Fruit fly (Drosophila melanogaster): ENCODE results near the gene AdoR.

The AdoR gene

dm6 chr3R:30191462-30191874 is 42.1 kb upstream of the AdoR start (continued):
- TF ChIP-seq CG3163 (GFP tag; optimal IDR thresholded peaks at IDR 0.05) (no peak), CG17328 (GFP tag; IDR thresholded peaks at IDR 0.05) (no peak), Spps (tag; optimal IDR thresholded peaks at IDR 0.05) (no peak), CG8089 (GFP tag; optimal IDR thresholded peaks at IDR 0.05) (peak; percentile 16), org-1 (GFP tag; optimal IDR thresholded peaks at IDR 0.05) (peak; percentile 55), psq (GFP tag; optimal IDR thresholded peaks at IDR 0.05) (no peak), CG9609 (GFP tag; optimal IDR thresholded peaks at IDR 0.05) (peak; percentile 48), phol (tag; optimal IDR thresholded peaks at IDR 0.05) (peak; percentile 29), CG9876 (GFP tag; optimal IDR thresholded peaks at IDR 0.05) (no peak), Hsf (GFP tag; optimal IDR thresholded peaks at IDR 0.05) (peak; percentile 31), scrt (GFP tag; optimal IDR thresholded peaks at IDR 0.05) (no peak), Doc3 (GFP tag; IDR thresholded peaks at IDR 0.05; ENCODE audit: partially characterized antibody) (no peak), CG31224 (GFP tag; IDR thresholded peaks at IDR 0.05) (0 out of 2 replicates have a peak, but pooled peaks have one; percentile 36), bbx (GFP tag; IDR thresholded peaks at IDR 0.05; ENCODE audit: partially characterized antibody) (no peak), HmgD (GFP tag; optimal IDR thresholded peaks at IDR 0.05) (no peak), crc (GFP tag; optimal IDR thresholded peaks at IDR 0.05) (no peak), sima (GFP tag; optimal IDR thresholded peaks at IDR 0.05) (no peak), TFAM (GFP tag; optimal IDR thresholded peaks at IDR 0.05) (no peak), NC2β (GFP tag; optimal IDR thresholded peaks at IDR 0.05) (no peak), stwl (tag; optimal IDR thresholded peaks at IDR 0.05) (no peak), Fer3 (tag; optimal IDR thresholded peaks at IDR 0.05) (no peak), CG9817 (tag; optimal IDR thresholded peaks at IDR 0.05) (no peak), CG5953 (GFP tag; IDR thresholded peaks at IDR 0.05) (no peak), maf-S (GFP tag; optimal IDR thresholded peaks at IDR 0.05) (no peak), CG7357 (GFP tag; IDR thresholded peaks at IDR 0.05) (no peak), schlank (tag; optimal IDR thresholded peaks at IDR 0.05) (no peak), shn (GFP tag; optimal IDR thresholded peaks at IDR 0.05) (peak; percentile 66), mam (GFP tag; optimal IDR thresholded peaks at IDR 0.05) (peak; percentile 39), ase (GFP tag; IDR thresholded peaks at IDR 0.05) (no peak), CG3726 (GFP tag; IDR thresholded peaks at IDR 0.05) (no peak), oc (tag; optimal IDR thresholded peaks at IDR 0.05) (no peak), sc (optimal IDR thresholded peaks at IDR 0.05) (no peak), sc (GFP tag; optimal IDR thresholded peaks at IDR 0.05) (peak; percentile 30), Nf-YC (tag; optimal IDR thresholded peaks at IDR 0.05) (no peak), gro (GFP tag; optimal IDR thresholded peaks at IDR 0.05) (no peak), CG14014 (GFP tag; IDR thresholded peaks at IDR 0.05) (no peak), CG9727 (GFP tag; optimal IDR thresholded peaks at IDR 0.05) (peak; percentile 47), CG12219 (GFP tag; optimal IDR thresholded peaks at IDR 0.05) (peak; percentile 37), chif (GFP tag; optimal IDR thresholded peaks at IDR 0.05) (peak in 1 of 2 experiments; percentile 59), GATAe (GFP tag; conservative IDR thresholded peaks at IDR 0.05) (no peak), ci (GFP tag; IDR thresholded peaks at IDR 0.05) (no peak), CG1529 (GFP tag; optimal IDR thresholded peaks at IDR 0.05) (peak; percentile 40), sqz (GFP tag; optimal IDR thresholded peaks at IDR 0.05) (no peak), CG4282 (GFP tag; optimal IDR thresholded peaks at IDR 0.05) (no peak), D (optimal IDR thresholded peaks at IDR 0.05) (no peak), D (GFP tag; optimal IDR thresholded peaks at IDR 0.05) (no peak), CG3281 (GFP tag; optimal IDR thresholded peaks at IDR 0.05) (no peak), CG7928 (GFP tag; optimal IDR thresholded peaks at IDR 0.05) (no peak), HLH54F (GFP tag; optimal IDR thresholded peaks at IDR 0.05) (peak; percentile 50), Sin3A (optimal IDR thresholded peaks at IDR 0.05) (no peak), lab (GFP tag; optimal IDR thresholded peaks at IDR 0.05) (no peak), grau (tag; optimal IDR thresholded peaks at IDR 0.05) (peak; percentile 53), CG10274 (GFP tag; optimal IDR thresholded peaks at IDR 0.05) (no peak)

All from whole organism, embryonic.